Worm (Caenorhabditis elegans): ENCODE data around the gene lntl-1.

lntl-1 gene

DNA sequence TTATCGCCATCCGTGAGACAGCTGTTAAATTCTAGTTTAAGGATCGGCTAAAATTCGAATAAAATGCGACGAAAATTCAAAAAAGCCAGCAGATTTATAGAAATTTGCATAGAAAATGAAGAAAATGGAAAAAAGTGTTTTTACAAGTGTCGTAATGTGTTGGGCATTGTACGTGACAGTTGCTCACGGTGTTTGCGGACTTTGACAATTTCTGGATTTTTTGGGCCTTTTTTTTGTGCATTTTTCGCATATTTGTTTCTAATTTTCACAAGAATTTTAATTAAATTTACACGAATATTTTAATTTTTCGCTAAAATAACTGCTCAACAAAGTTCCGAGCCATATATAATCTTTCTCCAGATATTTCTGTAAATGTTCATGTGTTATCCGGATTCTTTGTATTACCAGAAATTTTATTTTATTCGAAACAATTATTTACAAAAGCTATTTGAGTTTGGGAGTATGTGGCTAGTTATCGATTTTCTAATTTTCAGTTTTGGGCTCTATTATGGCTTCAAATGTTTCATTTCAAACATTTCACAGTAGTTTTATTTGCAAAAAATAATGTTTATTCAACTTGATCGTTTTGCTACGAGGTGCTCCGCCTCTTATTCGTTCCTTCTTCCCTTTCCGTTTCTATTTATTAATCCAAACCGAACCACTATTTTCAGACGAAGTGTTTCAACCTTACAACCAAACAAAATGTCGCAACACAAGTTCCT lies 41.3 kb upstream of the lntl-1 start, which contains the start of gene sams-3 (continued):
- TF ChIP-seq ceh-88 (GFP tag; IDR thresholded peaks at IDR 0.05) (no peak), nhr-90 (tag; optimal IDR thresholded peaks at IDR 0.05; ENCODE audit: poor library complexity) (peak; percentile 28), mab-9 (GFP tag; IDR thresholded peaks at IDR 0.05) (peak; percentile 89), nhr-85 (tag) (peak; percentile 78), dsc-1 (tag; optimal IDR thresholded peaks at IDR 0.05) (peak; percentile 8), unc-130 (tag; optimal IDR thresholded peaks at IDR 0.05) (peak; percentile 53), lin-39 (tag; optimal IDR thresholded peaks at IDR 0.05) (peak; percentile 57), tlp-1 (tag; optimal IDR thresholded peaks at IDR 0.05) (no peak), nhr-20 (tag; optimal IDR thresholded peaks at IDR 0.05) (peak; percentile 44), dpl-1 (GFP tag; optimal IDR thresholded peaks at IDR 0.05) (peak; percentile 26 to 68 (median 67)), fkh-10 (GFP tag; optimal IDR thresholded peaks at IDR 0.05) (no peak), lsy-2 (tag; optimal IDR thresholded peaks at IDR 0.05) (peak; percentile 70 to 73), swsn-7 (tag; optimal IDR thresholded peaks at IDR 0.05) (peak; percentile 57), ama-1 (optimal IDR thresholded peaks at IDR 0.05) (no peak), nhr-71 (tag; optimal IDR thresholded peaks at IDR 0.05) (peak; percentile 68), nhr-47 (tag; optimal IDR thresholded peaks at IDR 0.05) (peak; percentile 54), fkh-4 (tag; optimal IDR thresholded peaks at IDR 0.05; ENCODE audit: borderline replicate concordance) (no peak)

DNA sequence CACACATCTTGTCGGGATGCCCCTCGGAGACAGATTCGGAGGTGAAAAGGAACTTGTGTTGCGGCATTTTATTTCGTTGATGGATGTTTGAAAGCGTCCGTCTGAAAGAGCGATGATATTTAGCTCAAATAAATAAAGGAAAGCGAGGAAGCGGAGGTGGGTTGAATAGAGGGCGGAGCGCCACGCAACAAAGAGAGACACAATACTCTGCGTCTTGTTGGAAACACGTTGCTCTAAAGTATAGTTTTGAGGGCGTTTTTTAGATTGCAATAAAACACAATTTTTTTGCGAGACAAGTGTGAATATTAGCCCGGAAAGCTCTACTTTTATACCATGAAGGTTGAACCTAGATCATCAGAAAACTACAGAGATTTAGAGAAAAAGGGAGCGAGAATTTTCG lies 39.4 kb upstream of the lntl-1 start, which contains the start of gene sams-4:
TSS of gene sams-4 (minus strand) at position 101 of the 400 bp plus-strand sequence.
- TF ChIP-seq nhr-71 (tag; optimal IDR thresholded peaks at IDR 0.05) (no peak), nhr-12 (tag; optimal IDR thresholded peaks at IDR 0.05) (no peak), tlp-1 (tag; optimal IDR thresholded peaks at IDR 0.05) (no peak), C04F5.9 (tag; optimal IDR thresholded peaks at IDR 0.05) (no peak), ztf-11 (tag; optimal IDR thresholded peaks at IDR 0.05) (no peak), mdl-1 (tag; optimal IDR thresholded peaks at IDR 0.05) (no peak), xbp-1 (tag; optimal IDR thresholded peaks at IDR 0.05) (no peak), pqm-1 (tag; optimal IDR thresholded peaks at IDR 0.05) (no peak), tbx-2 (tag; optimal IDR thresholded peaks at IDR 0.05) (no peak), lsy-2 (tag; optimal IDR thresholded peaks at IDR 0.05) (no peak), zag-1 (tag; optimal IDR thresholded peaks at IDR 0.05) (no peak), zip-4 (GFP tag; optimal IDR thresholded peaks at IDR 0.05) (no peak)

DNA sequence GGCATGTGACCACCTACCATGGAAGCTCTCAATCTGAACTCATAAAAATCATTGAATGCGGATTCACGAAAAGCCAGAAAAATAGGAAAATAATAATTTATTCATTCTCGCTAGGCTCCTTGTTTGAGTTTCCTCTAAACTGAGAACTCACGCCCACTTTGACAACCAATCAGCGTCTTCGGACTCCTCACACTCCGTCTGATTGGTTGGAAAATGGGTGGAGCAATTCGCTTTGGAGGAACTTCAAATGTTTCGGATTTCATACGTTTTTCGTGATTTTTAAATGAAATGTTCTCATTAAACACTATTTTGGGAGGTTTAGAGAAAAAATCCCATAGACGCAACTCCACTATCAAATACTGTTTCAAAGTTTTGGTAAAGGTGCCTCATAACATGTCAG lies 36.0 kb upstream of the lntl-1 start:
- no peak for TF ChIP-seq hlh-17 (GFP tag; optimal IDR thresholded peaks at IDR 0.05; ENCODE audit: borderline replicate concordance)
- no peak for TF ChIP-seq efl-1 (optimal IDR thresholded peaks at IDR 0.05)
- peak in 1 of 2 experiments; percentile 58 for TF ChIP-seq efl-1 (GFP tag; optimal IDR thresholded peaks at IDR 0.05 in 1 of 2)
- TF ChIP-seq lin-15B (tag; optimal IDR thresholded peaks at IDR 0.05): no peak

DNA sequence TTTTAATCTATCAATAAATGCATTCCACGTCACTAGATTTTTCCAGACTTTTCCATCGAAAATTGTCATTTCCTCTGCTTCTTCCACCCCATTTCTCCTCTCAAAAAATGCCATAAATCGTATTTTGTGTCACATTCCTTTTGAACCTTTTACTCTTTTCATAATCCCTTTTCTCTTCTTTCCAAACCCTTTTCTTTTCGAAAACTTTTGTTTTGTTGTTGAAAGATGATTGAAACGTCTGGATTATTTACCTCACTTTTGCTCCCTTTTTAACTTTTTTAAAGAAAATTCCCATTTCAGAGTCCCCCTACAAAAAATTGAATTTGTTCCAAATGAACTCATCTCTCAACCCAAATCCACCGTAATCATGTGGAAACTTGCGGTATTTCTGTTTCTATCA lies 32.3 kb upstream of the lntl-1 start, which contains the start of gene C06E7.2:
TSS of gene C06E7.2 (plus strand) at position 301 of the 400 bp plus-strand sequence.
- no peak for TF ChIP-seq ets-5 (GFP tag; IDR thresholded peaks at IDR 0.05)
- TF ChIP-seq isw-1 (GFP tag; IDR thresholded peaks at IDR 0.05): no peak
- no peak for TF ChIP-seq aly-2 (tag; optimal IDR thresholded peaks at IDR 0.05)
- no peak for TF ChIP-seq xbp-1 (tag; optimal IDR thresholded peaks at IDR 0.05)
- TF ChIP-seq ztf-11 (tag; optimal IDR thresholded peaks at IDR 0.05): no peak
- TF ChIP-seq ceh-88 (GFP tag; IDR thresholded peaks at IDR 0.05): no peak
- TF ChIP-seq unc-62 (GFP tag; optimal IDR thresholded peaks at IDR 0.05): no peak
- TF ChIP-seq zip-4 (GFP tag; optimal IDR thresholded peaks at IDR 0.05): no peak
- TF ChIP-seq pag-3 (tag; optimal IDR thresholded peaks at IDR 0.05; ENCODE audit: borderline replicate concordance, insufficient read depth): no peak
- no peak for TF ChIP-seq nhr-47 (tag; optimal IDR thresholded peaks at IDR 0.05)
- TF ChIP-seq unc-98 (GFP tag; IDR thresholded peaks at IDR 0.05): no peak
- TF ChIP-seq nhr-11 (tag; optimal IDR thresholded peaks at IDR 0.05): no peak
- no peak for TF ChIP-seq Y116A8C.19 (tag; optimal IDR thresholded peaks at IDR 0.05; ENCODE audit: borderline replicate concordance)

Measured in whole organism, L1 larva.